Worm (Caenorhabditis elegans): ENCODE results near the gene F44E7.3.

Gene F44E7.3

ce11 chrV:5821451-5822143 is 49.9 kb downstream of the F44E7.3 start:
- TF ChIP-seq ZK337.2 (GFP tag; IDR thresholded peaks at IDR 0.05) (no peak), nhr-48 (tag; optimal IDR thresholded peaks at IDR 0.05) (peak; percentile 56), daf-19 (GFP tag; conservative IDR thresholded peaks at IDR 0.05) (no peak), ama-1 (optimal IDR thresholded peaks at IDR 0.05) (no peak), mes-2 (tag; optimal IDR thresholded peaks at IDR 0.05; ENCODE audit: poor library complexity, severe bottlenecking) (no peak), fkh-10 (GFP tag; optimal IDR thresholded peaks at IDR 0.05) (no peak), pqm-1 (tag; optimal IDR thresholded peaks at IDR 0.05) (peak; percentile 75), nhr-11 (tag; optimal IDR thresholded peaks at IDR 0.05) (no peak), sdz-12 (GFP tag; optimal IDR thresholded peaks at IDR 0.05) (no peak), nhr-42 (GFP tag; IDR thresholded peaks at IDR 0.05) (no peak), ces-1 (GFP tag; optimal IDR thresholded peaks at IDR 0.05) (no peak), daf-16 (GFP tag; optimal IDR thresholded peaks at IDR 0.05) (no peak), daf-16 (tag; optimal IDR thresholded peaks at IDR 0.05) (peak; percentile 43), dve-1 (tag; optimal IDR thresholded peaks at IDR 0.05; ENCODE audit: insufficient read depth) (peak; percentile 45), lir-3 (tag; optimal IDR thresholded peaks at IDR 0.05) (no peak), dmd-6 (GFP tag; IDR thresholded peaks at IDR 0.05) (peak; percentile 92), spr-3 (GFP tag; optimal IDR thresholded peaks at IDR 0.05) (no peak), ztf-7 (tag; optimal IDR thresholded peaks at IDR 0.05) (no peak), ztf-11 (tag; optimal IDR thresholded peaks at IDR 0.05) (no peak), nhr-102 (tag; optimal IDR thresholded peaks at IDR 0.05) (peak; percentile 38), snpc-4 (tag; optimal IDR thresholded peaks at IDR 0.05) (no peak), hlh-11 (tag; optimal IDR thresholded peaks at IDR 0.05) (peak; percentile 77), zag-1 (tag; optimal IDR thresholded peaks at IDR 0.05) (no peak), nhr-28 (tag; optimal IDR thresholded peaks at IDR 0.05) (no peak), aha-1 (tag) (peak; percentile 7), unc-130 (GFP tag; optimal IDR thresholded peaks at IDR 0.05) (no peak), ceh-44 (GFP tag; IDR thresholded peaks at IDR 0.05) (no peak)

Data from whole organism, L4 larva.